Fruit fly (Drosophila melanogaster) whole organism, embryonic: ENCODE data around the gene CG13454.

ENCODE experiments used
- Adf1 ChIP-seq: fragments of 200-800 bp; sonication (Bioruptor generic); IDR thresholded peaks from 2 replicates; pipeline ENCODE4 v1.3.6; 2022; ENCODE audit warnings: missing biosample characterization, missing genetic modification characterization
- Bgb ChIP-seq: fragments of 200-800 bp; sonication (Bioruptor generic); IDR thresholded peaks from 2 replicates; pipeline ENCODE4 v1.3.6; 2022; ENCODE audit warnings: missing biosample characterization, missing genetic modification characterization; ENCODE audit not compliant: partially characterized antibody
- Blimp-1 ChIP-seq: fragments of 200-800 bp; sonication (Bioruptor generic); optimal IDR thresholded peaks from 3 replicates; lab custom pipeline; 2018; ENCODE audit warnings: missing biosample characterization, missing genetic modification characterization, mild to moderate bottlenecking, moderate library complexity, missing genetic modification reagents
- Bteb2 ChIP-seq: fragments of 200-800 bp; sonication (Bioruptor generic); optimal IDR thresholded peaks from 2 replicates; lab custom pipeline; 2016; ENCODE audit warnings: missing biosample characterization, missing genetic modification characterization
- CG10543 ChIP-seq: fragments of 200-800 bp; sonication (Bioruptor generic); optimal IDR thresholded peaks from 3 replicates; lab custom pipeline; 2017; ENCODE audit warnings: missing biosample characterization, mild to moderate bottlenecking, missing genetic modification characterization, moderate library complexity
- CG11504 ChIP-seq: fragments of 200-800 bp; sonication (Bioruptor generic); optimal IDR thresholded peaks from 3 replicates; lab custom pipeline; 2019; ENCODE audit warnings: missing biosample characterization, mild to moderate bottlenecking, missing genetic modification characterization, moderate library complexity
- CG12236 ChIP-seq: fragments of 200-800 bp; sonication (Bioruptor generic); optimal IDR thresholded peaks from 2 replicates; lab custom pipeline; 2016; ENCODE audit warnings: missing biosample characterization, missing genetic modification characterization
- CG12391 ChIP-seq: fragments of 200-800 bp; sonication (Bioruptor generic); optimal IDR thresholded peaks from 3 replicates; lab custom pipeline; 2018; ENCODE audit warnings: missing biosample characterization, mild to moderate bottlenecking, missing genetic modification characterization, moderate library complexity
- CG13287 ChIP-seq: fragments of 200-800 bp; sonication (Bioruptor generic); IDR thresholded peaks from 2 replicates; pipeline ENCODE4 v1.3.6; 2022; ENCODE audit warnings: missing biosample characterization, missing genetic modification characterization; ENCODE audit not compliant: partially characterized antibody
- CG13894 ChIP-seq: fragments of 200-800 bp; sonication (Bioruptor generic); optimal IDR thresholded peaks from 3 replicates; lab custom pipeline; 2018; ENCODE audit warnings: missing biosample characterization, mild to moderate bottlenecking, missing genetic modification characterization, moderate library complexity
- CG1602 ChIP-seq: fragments of 200-800 bp; sonication (Bioruptor generic); optimal IDR thresholded peaks from 3 replicates; lab custom pipeline; 2016; ENCODE audit warnings: missing biosample characterization, missing genetic modification characterization
- CG17328 ChIP-seq: fragments of 200-800 bp; sonication (Bioruptor generic); IDR thresholded peaks from 2 replicates; pipeline ENCODE4 v1.3.6; 2022; ENCODE audit warnings: missing biosample characterization, missing genetic modification characterization
- CG2120 ChIP-seq: fragments of 200-800 bp; sonication (Bioruptor generic); optimal IDR thresholded peaks from 3 replicates; lab custom pipeline; 2016; ENCODE audit warnings: missing biosample characterization, missing genetic modification characterization
- CG3281 ChIP-seq: fragments of 200-800 bp; sonication (Bioruptor generic); optimal IDR thresholded peaks from 3 replicates; lab custom pipeline; 2017; ENCODE audit warnings: missing biosample characterization, mild to moderate bottlenecking, missing genetic modification characterization
- CG33213 ChIP-seq: fragments of 200-800 bp; sonication (Bioruptor generic); optimal IDR thresholded peaks from 3 replicates; lab custom pipeline; 2016; ENCODE audit warnings: missing biosample characterization, missing genetic modification characterization
- CG7556 ChIP-seq: fragments of 200-800 bp; sonication (Bioruptor generic); optimal IDR thresholded peaks from 2 replicates; lab custom pipeline; 2017; ENCODE audit warnings: missing biosample characterization, mild to moderate bottlenecking, missing genetic modification characterization
- CG8478 ChIP-seq: fragments of >200 bp; optimal IDR thresholded peaks from 2 replicates; lab custom pipeline; 2018
- CG9215 ChIP-seq: fragments of 200-800 bp; sonication (Bioruptor generic); IDR thresholded peaks from 2 replicates; pipeline ENCODE4 v1.3.6; 2022; ENCODE audit warnings: missing biosample characterization, missing genetic modification characterization
- CHES-1-like ChIP-seq: fragments of 200-800 bp; sonication (Bioruptor generic); optimal IDR thresholded peaks from 2 replicates; lab custom pipeline; 2016; ENCODE audit warnings: missing biosample characterization, missing genetic modification characterization
- D19A ChIP-seq: fragments of 200-800 bp; optimal IDR thresholded peaks from 3 replicates; lab custom pipeline; 2019; ENCODE audit warnings: missing biosample characterization, mild to moderate bottlenecking, missing genetic modification characterization, moderate library complexity
- Doc2 ChIP-seq: fragments of 200-800 bp; sonication (Bioruptor generic); IDR thresholded peaks from 2 replicates; pipeline ENCODE4 v1.3.6; 2022; ENCODE audit warnings: missing biosample characterization, missing genetic modification characterization
- Lhr ChIP-seq: fragments of 200-800 bp; sonication (Bioruptor generic); optimal IDR thresholded peaks from 3 replicates; lab custom pipeline; 2017; ENCODE audit warnings: mild to moderate bottlenecking, missing biosample characterization, missing genetic modification reagents, missing genetic modification characterization
- Max ChIP-seq: fragments of 200-800 bp; sonication (Bioruptor generic); optimal IDR thresholded peaks from 2 replicates; lab custom pipeline; 2016; ENCODE audit warnings: missing biosample characterization, mild to moderate bottlenecking, missing genetic modification characterization
- Myb ChIP-seq: fragments of 200-800 bp; sonication (Bioruptor generic); optimal IDR thresholded peaks from 2 replicates; lab custom pipeline; 2016; ENCODE audit warnings: missing biosample characterization, missing genetic modification characterization
- Poxn ChIP-seq: fragments of 200-800 bp; sonication (Bioruptor generic); IDR thresholded peaks from 2 replicates; pipeline ENCODE4 v1.3.6; 2022; ENCODE audit warnings: missing biosample characterization, missing genetic modification characterization
- Side ChIP-seq: fragments of 200-800 bp; sonication (Bioruptor generic); optimal IDR thresholded peaks from 2 replicates; lab custom pipeline; 2016; ENCODE audit warnings: missing biosample characterization, missing genetic modification characterization
- Six4 ChIP-seq: fragments of 200-800 bp; sonication (Bioruptor generic); optimal IDR thresholded peaks from 2 replicates; lab custom pipeline; 2016; ENCODE audit warnings: missing biosample characterization, missing genetic modification characterization
- Trl ChIP-seq, 3 experiments: fragments of >200 bp in 2 of 3; fragments of 200-800 bp in 1 of 3; sonication (Bioruptor generic) in 1 of 3; optimal IDR thresholded peaks; 2 replicates in 1 of 3; 3 replicates in 2 of 3; lab custom pipeline; 2016 to 2017; ENCODE audit warnings: missing biosample characterization in 1 of 3, missing genetic modification characterization in 1 of 3
- cad ChIP-seq: fragments of >200 bp; optimal IDR thresholded peaks from 2 replicates; lab custom pipeline; 2017; ENCODE audit warnings: missing biosample characterization, missing genetic modification characterization
- cas ChIP-seq: fragments of 200-800 bp; sonication (Bioruptor generic); IDR thresholded peaks from 2 replicates; pipeline ENCODE4 v1.3.6; 2022; ENCODE audit warnings: missing biosample characterization, missing genetic modification characterization
- ci ChIP-seq: fragments of 200-800 bp; sonication (Bioruptor generic); IDR thresholded peaks from 3 replicates; pipeline ENCODE4 v1.3.6; 2022; ENCODE audit warnings: missing biosample characterization, missing genetic modification characterization
- danr ChIP-seq: fragments of 200-800 bp; sonication (Bioruptor generic); IDR thresholded peaks from 2 replicates; pipeline ENCODE4 v1.3.6; 2022; ENCODE audit warnings: missing biosample characterization, missing genetic modification characterization
- dati ChIP-seq: fragments of 200-800 bp; sonication (Bioruptor generic); IDR thresholded peaks from 2 replicates; pipeline ENCODE4 v1.3.6; 2022; ENCODE audit warnings: missing biosample characterization, missing genetic modification characterization
- dm ChIP-seq: fragments of 200-800 bp; sonication (Bioruptor generic); optimal IDR thresholded peaks from 3 replicates; lab custom pipeline; 2016; ENCODE audit warnings: missing biosample characterization, missing genetic modification characterization
- emc ChIP-seq: fragments of 200-800 bp; sonication (Bioruptor generic); optimal IDR thresholded peaks from 2 replicates; lab custom pipeline; 2016; ENCODE audit warnings: missing biosample characterization, missing genetic modification characterization
- en ChIP-seq: fragments of 200-800 bp; sonication (Bioruptor generic); optimal IDR thresholded peaks from 2 replicates; lab custom pipeline; 2016; ENCODE audit warnings: missing biosample characterization, missing genetic modification characterization
- esg ChIP-seq: fragments of 200-800 bp; sonication (Bioruptor generic); conservative IDR thresholded peaks from 2 replicates; pipeline ENCODE4 v1.3.6; 2022; ENCODE audit warnings: missing biosample characterization, missing genetic modification characterization
- gcm2 ChIP-seq: fragments of 200-800 bp; sonication (Bioruptor generic); optimal IDR thresholded peaks from 2 replicates; lab custom pipeline; 2016; ENCODE audit warnings: missing biosample characterization, missing genetic modification characterization
- gfzf ChIP-seq: fragments of 200-800 bp; sonication (Bioruptor generic); optimal IDR thresholded peaks from 2 replicates; lab custom pipeline; 2016; ENCODE audit warnings: missing biosample characterization, mild to moderate bottlenecking, missing genetic modification characterization, moderate library complexity
- ham ChIP-seq: fragments of 200-800 bp; sonication (Bioruptor generic); IDR thresholded peaks from 2 replicates; pipeline ENCODE4 v1.3.6; 2022; ENCODE audit warnings: missing biosample characterization, missing genetic modification characterization
- jigr1 ChIP-seq: fragments of 200-800 bp; sonication (Bioruptor generic); IDR thresholded peaks from 3 replicates; pipeline ENCODE4 v1.3.6; 2022; ENCODE audit warnings: missing biosample characterization, missing genetic modification characterization
- mam ChIP-seq: fragments of 200-800 bp; sonication (Bioruptor generic); optimal IDR thresholded peaks from 3 replicates; lab custom pipeline; 2016; ENCODE audit warnings: missing biosample characterization, missing genetic modification characterization
- oc ChIP-seq: fragments of 200-800 bp; sonication (Bioruptor generic); optimal IDR thresholded peaks from 2 replicates; lab custom pipeline; 2018; ENCODE audit warnings: missing biosample characterization, mild to moderate bottlenecking, missing genetic modification characterization, moderate library complexity
- so ChIP-seq: fragments of 200-800 bp; sonication (Bioruptor generic); IDR thresholded peaks from 3 replicates; pipeline ENCODE4 v1.3.6; 2022; ENCODE audit warnings: missing biosample characterization, missing genetic modification characterization
- tap ChIP-seq: fragments of 200-800 bp; optimal IDR thresholded peaks from 3 replicates; lab custom pipeline; 2019; ENCODE audit warnings: missing biosample characterization, mild to moderate bottlenecking, missing genetic modification characterization, moderate library complexity
- tio ChIP-seq: fragments of 200-800 bp; sonication (Bioruptor generic); optimal IDR thresholded peaks from 2 replicates; lab custom pipeline; 2017; ENCODE audit warnings: missing biosample characterization, missing genetic modification characterization, inconsistent platforms
- tll ChIP-seq, 2 experiments: fragments of 200-800 bp in 1 of 2; fragments of >200 bp in 1 of 2; sonication (Bioruptor generic) in 1 of 2; optimal IDR thresholded peaks; 2 replicates each; lab custom pipeline; 2017 to 2019; ENCODE audit warnings: missing biosample characterization in 2 of 2, missing genetic modification characterization in 2 of 2, mild to moderate bottlenecking in 1 of 2, moderate library complexity in 1 of 2
- wor ChIP-seq: fragments of 200-800 bp; sonication (Bioruptor generic); IDR thresholded peaks from 2 replicates; pipeline ENCODE4 v1.3.6; 2022; ENCODE audit warnings: missing biosample characterization, missing genetic modification characterization

Gene CG13454

dm6 chr3L:15533402-15534129, 16.7 kb upstream of the CG13454 start (continued):
- TF ChIP-seq CG11504 (tag; lab: Kevin White, UChicago) (peak; percentile 59), dm (GFP tag; lab: Kevin White, UChicago) (no peak), Blimp-1 (GFP tag; lab: Kevin White, UChicago) (peak; percentile 58), cas (0 out of 2 replicates have a peak, but pooled peaks have one; percentile 5), Doc2 (GFP tag; lab: Robert Waterston, UW) (no peak), tll (GFP tag; optimal IDR thresholded peaks at IDR 0.05; lab: Kevin White, UChicago) (no peak), Myb (GFP tag; lab: Kevin White, UChicago) (no peak), en (no peak), CG33213 (no peak), jigr1 (GFP tag; lab: Robert Waterston, UW) (no peak), emc (GFP tag; lab: Kevin White, UChicago) (no peak), CG9215 (GFP tag; lab: Robert Waterston, UW) (peak; percentile 11; the same call in 1 of the 2 replicates), Trl (optimal IDR thresholded peaks at IDR 0.05; lab: Kevin White, UChicago) (peak; percentile 11 to 17), Trl (GFP tag; optimal IDR thresholded peaks at IDR 0.05; lab: Kevin White, UChicago) (peak; percentile 56), so (GFP tag; lab: Robert Waterston, UW) (peak; percentile 71; the same call in 2 of the 3 replicates), tap (tag; lab: Kevin White, UChicago) (peak; percentile 43), CG2120 (peak; percentile 30), Bteb2 (GFP tag; lab: Kevin White, UChicago) (no peak), CG7556 (no peak), CG8478 (lab: Kevin White, UChicago) (no peak)

dm6 chr3L:15532368-15533030, 15.6 kb upstream of the CG13454 start:
- TF ChIP-seq CG13894 (tag; lab: Kevin White, UChicago) (no peak), gcm2 (GFP tag; lab: Kevin White, UChicago) (no peak), gfzf (no peak), Lhr (GFP tag; lab: Kevin White, UChicago) (no peak), Blimp-1 (GFP tag; lab: Kevin White, UChicago) (peak; percentile 34), Bgb (GFP tag; lab: Robert Waterston, UW) (peak; percentile 32; the same call in 1 of the 2 replicates), wor (GFP tag; lab: Robert Waterston, UW) (peak; percentile 32; the same call in 1 of the 2 replicates), CG17328 (GFP tag; lab: Robert Waterston, UW) (peak; percentile 34; the same call in 1 of the 2 replicates), danr (GFP tag; lab: Robert Waterston, UW) (0 out of 2 replicates have a peak, but pooled peaks have one; percentile 28), mam (peak; percentile 36), CHES-1-like (no peak), CG1602 (GFP tag; lab: Kevin White, UChicago) (no peak), CG10543 (GFP tag; lab: Kevin White, UChicago) (no peak), Adf1 (GFP tag; lab: Robert Waterston, UW) (peak; percentile 76), esg (peak; percentile 55), Side (peak; percentile 33), D19A (tag; lab: Kevin White, UChicago) (no peak), CG12391 (no peak), ham (no peak), Six4 (peak; percentile 44), dati (GFP tag; lab: Robert Waterston, UW) (no peak), Max (GFP tag; lab: Kevin White, UChicago) (peak; percentile 27), CG3281 (GFP tag; lab: Kevin White, UChicago) (peak; percentile 11), Poxn (GFP tag; lab: Robert Waterston, UW) (no peak), oc (tag; lab: Kevin White, UChicago) (peak; percentile 16), cad (GFP tag; lab: Kevin White, UChicago) (no peak), CG12236 (GFP tag; lab: Kevin White, UChicago) (no peak), ci (GFP tag; lab: Robert Waterston, UW) (peak; percentile 54; the same call in 2 of the 3 replicates), tio (GFP tag; lab: Kevin White, UChicago) (peak; percentile 46), CG13287 (GFP tag; lab: Robert Waterston, UW) (peak; percentile 25; the same call in 1 of the 2 replicates)
